Worm (Caenorhabditis elegans) whole organism, L4/young adult: ENCODE results near the gene T12B3.3.

Experiments used
- W03F9.2 ChIP-seq: fragments of 150-350 bp; optimal IDR thresholded peaks from 2 replicates; lab custom pipeline; 2014; ENCODE audit warnings: missing biosample characterization, missing genetic modification characterization
- dao-5 ChIP-seq: sonication (generic microtip); optimal IDR thresholded peaks from 2 replicates; lab custom pipeline; 2016; ENCODE audit warnings: missing genotype, missing genetic modification characterization, moderate library complexity, missing compliant biosample characterization
- him-1 ChIP-seq: sonication (generic microtip); optimal IDR thresholded peaks from 2 replicates; lab custom pipeline; 2016; ENCODE audit warnings: missing genotype, missing genetic modification reagents, missing genetic modification characterization, missing compliant biosample characterization

DNA sequence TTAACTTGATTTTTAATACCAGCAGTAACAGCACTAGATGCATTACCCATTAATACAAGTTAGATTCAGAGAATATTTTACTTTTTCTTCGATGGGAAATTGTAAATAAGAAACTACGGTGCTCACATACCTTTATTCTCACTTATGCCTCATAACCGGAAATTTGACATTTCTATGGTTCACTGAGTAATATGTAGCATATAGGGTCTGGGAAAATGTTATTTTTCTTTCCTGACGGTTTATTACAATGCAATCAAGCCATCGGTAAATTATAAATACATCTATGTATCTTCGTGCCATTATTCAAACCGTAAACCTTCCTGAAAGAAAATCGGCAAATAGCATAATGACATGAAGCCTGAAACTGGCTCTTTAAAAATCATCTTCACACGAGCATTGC lies 42.3 kb upstream of the T12B3.3 start, which contains the start of gene ocr-4:
- no peak for TF ChIP-seq dao-5 (tag; lab: Kevin White, UChicago)
- TF ChIP-seq him-1: no peak
- TF ChIP-seq W03F9.2 (tag; lab: Kevin White, UChicago): no peak
